Worm (Caenorhabditis elegans): ENCODE data around the gene egl-27.

DNA sequence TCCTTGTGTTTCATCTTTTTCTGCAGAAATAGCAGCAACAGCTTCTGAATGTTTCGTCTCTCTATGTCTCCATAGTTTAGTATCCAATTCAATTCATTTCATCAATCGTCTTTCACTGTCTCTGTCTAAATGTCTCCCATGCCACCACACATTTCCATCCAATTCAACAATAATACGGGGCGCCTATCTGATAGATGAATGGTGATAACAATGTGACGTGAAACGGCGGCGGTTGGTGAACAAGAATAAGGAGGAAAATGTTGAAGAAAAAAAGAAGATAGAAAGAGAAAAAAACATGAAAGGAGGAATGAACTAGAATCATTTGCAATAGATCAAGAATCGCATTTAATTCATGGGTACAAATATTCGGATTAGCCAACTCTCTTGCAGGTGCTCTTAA lies 12.5 kb upstream of the egl-27 start:
- TF ChIP-seq F10B5.3 (tag; optimal IDR thresholded peaks at IDR 0.05): no peak
- TF ChIP-seq unc-39 (tag; optimal IDR thresholded peaks at IDR 0.05): no peak
- TF ChIP-seq ama-1 (optimal IDR thresholded peaks at IDR 0.05): no peak
- TF ChIP-seq D1046.2 (GFP tag; IDR thresholded peaks at IDR 0.05): no peak
- TF ChIP-seq zfp-2 (tag; optimal IDR thresholded peaks at IDR 0.05): no peak
- peak; percentile 87 for TF ChIP-seq mxl-3 (GFP tag; optimal IDR thresholded peaks at IDR 0.05)
- TF ChIP-seq nhr-237 (tag; optimal IDR thresholded peaks at IDR 0.05): no peak
- TF ChIP-seq pqm-1 (tag; optimal IDR thresholded peaks at IDR 0.05): peak; percentile 80
- peak; percentile 1 to 87 for TF ChIP-seq mdl-1 (tag; optimal IDR thresholded peaks at IDR 0.05)
- TF ChIP-seq lin-39 (tag; optimal IDR thresholded peaks at IDR 0.05): no peak

All from whole organism, L4 larva.